Fruit fly (Drosophila melanogaster) whole organism, embryonic: Measurements from ENCODE around the gene aqz.

Experiments
- Aef1 ChIP-seq: fragments of 200-800 bp; sonication (Bioruptor generic); IDR thresholded peaks from 3 replicates; pipeline ENCODE4 v1.3.6; 2022; ENCODE audit warnings: missing biosample characterization, missing genetic modification characterization
- Bteb2 ChIP-seq: fragments of 200-800 bp; sonication (Bioruptor generic); optimal IDR thresholded peaks from 2 replicates; lab custom pipeline; 2016; ENCODE audit warnings: missing biosample characterization, missing genetic modification characterization
- CG10366 ChIP-seq: fragments of 200-800 bp; sonication (Bioruptor generic); IDR thresholded peaks from 2 replicates; pipeline ENCODE4 v1.3.6; 2022; ENCODE audit warnings: missing biosample characterization, missing genetic modification characterization
- CG11723 ChIP-seq: fragments of 200-800 bp; sonication (Bioruptor generic); optimal IDR thresholded peaks from 2 replicates; lab custom pipeline; 2017; ENCODE audit warnings: missing biosample characterization, mild to moderate bottlenecking, missing genetic modification characterization
- CG12071 ChIP-seq: fragments of 200-800 bp; sonication (Bioruptor generic); optimal IDR thresholded peaks from 3 replicates; lab custom pipeline; 2018; ENCODE audit warnings: missing biosample characterization, mild to moderate bottlenecking, missing genetic modification characterization
- CG1233 ChIP-seq: fragments of 200-800 bp; sonication (Bioruptor generic); optimal IDR thresholded peaks from 4 replicates; lab custom pipeline; 2018; ENCODE audit warnings: missing biosample characterization, mild to moderate bottlenecking, missing genetic modification characterization
- CG12769 ChIP-seq: fragments of 200-800 bp; sonication (Bioruptor generic); optimal IDR thresholded peaks from 2 replicates; lab custom pipeline; 2019; ENCODE audit warnings: missing biosample characterization, mild to moderate bottlenecking, missing genetic modification characterization, moderate library complexity
- CG14014 ChIP-seq: fragments of 200-800 bp; sonication (Bioruptor generic); IDR thresholded peaks from 2 replicates; pipeline ENCODE4 v1.3.6; 2022; ENCODE audit warnings: missing biosample characterization, missing genetic modification characterization
- CG14860 ChIP-seq: fragments of 200-800 bp; sonication (Bioruptor generic); IDR thresholded peaks from 3 replicates; pipeline ENCODE4 v1.3.6; 2022; ENCODE audit warnings: missing biosample characterization, missing genetic modification characterization; ENCODE audit not compliant: partially characterized antibody
- CG15269 ChIP-seq: fragments of 200-800 bp; sonication (Bioruptor generic); optimal IDR thresholded peaks from 2 replicates; lab custom pipeline; 2018; ENCODE audit warnings: missing biosample characterization, mild to moderate bottlenecking, missing genetic modification characterization, moderate library complexity
- CG1647 ChIP-seq: fragments of 200-800 bp; sonication (Bioruptor generic); optimal IDR thresholded peaks from 3 replicates; lab custom pipeline; 2016; ENCODE audit warnings: missing biosample characterization, missing genetic modification characterization
- CG17361 ChIP-seq: fragments of 200-800 bp; sonication (Bioruptor generic); IDR thresholded peaks from 3 replicates; pipeline ENCODE4 v1.3.6; 2022; ENCODE audit warnings: missing biosample characterization, missing genetic modification characterization
- CG17568 ChIP-seq: fragments of 200-800 bp; sonication (Bioruptor generic); optimal IDR thresholded peaks from 2 replicates; lab custom pipeline; 2018; ENCODE audit warnings: missing biosample characterization, mild to moderate bottlenecking, missing genetic modification characterization, moderate library complexity
- CG17912 ChIP-seq: fragments of 200-800 bp; sonication (Bioruptor generic); optimal IDR thresholded peaks from 2 replicates; lab custom pipeline; 2018; ENCODE audit warnings: missing biosample characterization, mild to moderate bottlenecking, missing genetic modification characterization
- CG18476 ChIP-seq: fragments of 200-800 bp; sonication (Bioruptor generic); optimal IDR thresholded peaks from 2 replicates; lab custom pipeline; 2016; ENCODE audit warnings: missing biosample characterization, mild to moderate bottlenecking, missing genetic modification characterization
- CG31388 ChIP-seq: fragments of 200-800 bp; sonication (Bioruptor generic); optimal IDR thresholded peaks from 2 replicates; lab custom pipeline; 2016; ENCODE audit warnings: missing biosample characterization, missing genetic modification characterization
- CG3726 ChIP-seq: fragments of 200-800 bp; sonication (Bioruptor generic); IDR thresholded peaks from 3 replicates; pipeline ENCODE4, ENCODE4 v1.3.6; 2022; ENCODE audit warnings: missing biosample characterization, missing genetic modification characterization
- CG4360 ChIP-seq: fragments of 200-800 bp; sonication (Bioruptor generic); IDR thresholded peaks from 2 replicates; pipeline ENCODE4 v1.3.6; 2022; ENCODE audit warnings: missing biosample characterization, missing genetic modification characterization
- CG4404 ChIP-seq: fragments of 200-800 bp; sonication (Bioruptor generic); IDR thresholded peaks from 2 replicates; pipeline ENCODE4 v1.3.6; 2022; ENCODE audit warnings: missing biosample characterization, missing genetic modification characterization
- CG4854 ChIP-seq: fragments of 200-800 bp; sonication (Bioruptor generic); optimal IDR thresholded peaks from 2 replicates; lab custom pipeline; 2016; ENCODE audit warnings: missing biosample characterization, missing genetic modification characterization, inconsistent platforms
- CG5180 ChIP-seq: fragments of 200-800 bp; sonication (Bioruptor generic); optimal IDR thresholded peaks from 3 replicates; lab custom pipeline; 2017; ENCODE audit warnings: missing biosample characterization, missing genetic modification characterization, mild to moderate bottlenecking, moderate library complexity, missing genetic modification reagents
- CG7745 ChIP-seq: fragments of 200-800 bp; sonication (Bioruptor generic); optimal IDR thresholded peaks from 2 replicates; lab custom pipeline; 2018; ENCODE audit warnings: missing biosample characterization, mild to moderate bottlenecking, missing genetic modification characterization, moderate library complexity
- CHES-1-like ChIP-seq: fragments of 200-800 bp; sonication (Bioruptor generic); optimal IDR thresholded peaks from 2 replicates; lab custom pipeline; 2016; ENCODE audit warnings: missing biosample characterization, missing genetic modification characterization
- CoRest ChIP-seq: fragments of 200-800 bp; sonication (Bioruptor generic); optimal IDR thresholded peaks from 3 replicates; lab custom pipeline; 2018; ENCODE audit warnings: missing biosample characterization, mild to moderate bottlenecking, missing genetic modification characterization, moderate library complexity
- D ChIP-seq, 2 experiments: fragments of 200-800 bp in 1 of 2; fragments of >200 bp in 1 of 2; sonication (Bioruptor generic) in 1 of 2; optimal IDR thresholded peaks; 2 replicates in 1 of 2; 3 replicates in 1 of 2; lab custom pipeline; 2017; ENCODE audit warnings: mild to moderate bottlenecking in 1 of 2, missing biosample characterization in 1 of 2, missing genetic modification characterization in 1 of 2, missing genetic modification reagents in 1 of 2
- Dip2 ChIP-seq: fragments of 200-800 bp; sonication (Bioruptor generic); IDR thresholded peaks from 2 replicates; pipeline ENCODE4 v1.3.6; 2022; ENCODE audit warnings: missing biosample characterization, missing genetic modification characterization
- E2f1 ChIP-seq: fragments of 200-800 bp; sonication (Bioruptor generic); IDR thresholded peaks from 2 replicates; pipeline ENCODE4 v1.3.6; 2022; ENCODE audit warnings: missing biosample characterization, missing genetic modification characterization
- Eip74EF ChIP-seq, 2 experiments: fragments of 200-800 bp in 1 of 2; fragments of >200 bp in 1 of 2; sonication (Bioruptor generic) in 1 of 2; optimal IDR thresholded peaks; 2 replicates each; lab custom pipeline; 2017 to 2019; ENCODE audit warnings: missing biosample characterization in 2 of 2, missing genetic modification characterization in 2 of 2, mild to moderate bottlenecking in 1 of 2, moderate library complexity in 1 of 2
- Fer1 ChIP-seq: fragments of 200-800 bp; sonication (Bioruptor generic); optimal IDR thresholded peaks from 2 replicates; lab custom pipeline; 2017; ENCODE audit warnings: missing biosample characterization, mild to moderate bottlenecking, missing genetic modification characterization
- Fer3 ChIP-seq: fragments of 200-800 bp; sonication (Bioruptor generic); optimal IDR thresholded peaks from 2 replicates; lab custom pipeline; 2018; ENCODE audit warnings: missing biosample characterization, mild to moderate bottlenecking, missing genetic modification characterization, moderate library complexity
- HLH54F ChIP-seq: fragments of 200-800 bp; sonication (Bioruptor generic); optimal IDR thresholded peaks from 3 replicates; lab custom pipeline; 2016; ENCODE audit warnings: missing biosample characterization, missing genetic modification characterization
- HLHmδ ChIP-seq: fragments of 200-800 bp; sonication (Bioruptor generic); optimal IDR thresholded peaks from 2 replicates; lab custom pipeline; 2018; ENCODE audit warnings: missing biosample characterization, mild to moderate bottlenecking, missing genetic modification characterization, moderate library complexity
- Lhr ChIP-seq: fragments of 200-800 bp; sonication (Bioruptor generic); optimal IDR thresholded peaks from 3 replicates; lab custom pipeline; 2017; ENCODE audit warnings: mild to moderate bottlenecking, missing biosample characterization, missing genetic modification reagents, missing genetic modification characterization
- Lpt ChIP-seq: fragments of >200 bp; optimal IDR thresholded peaks from 2 replicates; lab custom pipeline; 2018; ENCODE audit warnings: missing biosample characterization, missing genetic modification characterization
- Neu2 ChIP-seq: fragments of 200-800 bp; sonication (Bioruptor generic); optimal IDR thresholded peaks from 3 replicates; lab custom pipeline; 2016; ENCODE audit warnings: missing biosample characterization, missing genetic modification characterization, borderline replicate concordance
- NfI ChIP-seq: fragments of 200-800 bp; sonication (Bioruptor generic); optimal IDR thresholded peaks from 3 replicates; lab custom pipeline; 2018; ENCODE audit warnings: missing biosample characterization, mild to moderate bottlenecking, missing genetic modification characterization, moderate library complexity
- Tbp ChIP-seq: fragments of >200 bp; optimal IDR thresholded peaks from 2 replicates; lab custom pipeline; 2018; ENCODE audit warnings: missing biosample characterization, missing genetic modification characterization
- ash1 ChIP-seq: fragments of 200-800 bp; sonication (Bioruptor generic); optimal IDR thresholded peaks from 2 replicates; lab custom pipeline; 2018; ENCODE audit warnings: missing biosample characterization, mild to moderate bottlenecking, missing genetic modification characterization
- chn ChIP-seq: fragments of 200-800 bp; sonication (Bioruptor generic); optimal IDR thresholded peaks from 2 replicates; lab custom pipeline; 2016; ENCODE audit warnings: missing biosample characterization, missing genetic modification characterization
- croc ChIP-seq: fragments of 200-800 bp; sonication (Bioruptor generic); conservative IDR thresholded peaks from 3 replicates; pipeline ENCODE4 v1.3.6; 2022; ENCODE audit warnings: missing biosample characterization, missing genetic modification characterization
- fd102C ChIP-seq: fragments of 200-800 bp; sonication (Bioruptor generic); optimal IDR thresholded peaks from 2 replicates; lab custom pipeline; 2018; ENCODE audit warnings: missing biosample characterization, mild to moderate bottlenecking, missing genetic modification characterization, moderate library complexity
- gce ChIP-seq: fragments of 200-800 bp; sonication (Bioruptor generic); IDR thresholded peaks from 3 replicates; pipeline ENCODE4 v1.3.6; 2022; ENCODE audit warnings: missing biosample characterization, missing genetic modification characterization
- gsb ChIP-seq: fragments of 200-800 bp; sonication (Bioruptor generic); IDR thresholded peaks from 2 replicates; pipeline ENCODE4 v1.3.6; 2022; ENCODE audit warnings: missing biosample characterization, missing genetic modification characterization
- hth ChIP-seq: fragments of >200 bp; optimal IDR thresholded peaks from 2 replicates; lab custom pipeline; 2017; ENCODE audit warnings: inconsistent platforms
- ind ChIP-seq: fragments of 200-800 bp; sonication (Bioruptor generic); optimal IDR thresholded peaks from 3 replicates; lab custom pipeline; 2016; ENCODE audit warnings: missing biosample characterization, missing genetic modification characterization
- knrl ChIP-seq: fragments of 200-800 bp; sonication (Bioruptor generic); IDR thresholded peaks from 3 replicates; pipeline ENCODE4 v1.3.6; 2022; ENCODE audit warnings: missing biosample characterization, missing genetic modification characterization; ENCODE audit not compliant: partially characterized antibody
- ro ChIP-seq: fragments of 200-800 bp; sonication (Bioruptor generic); IDR thresholded peaks from 2 replicates; pipeline ENCODE4 v1.3.6; 2022; ENCODE audit warnings: missing biosample characterization, missing genetic modification characterization
- scrt ChIP-seq: fragments of 200-800 bp; sonication (Bioruptor generic); optimal IDR thresholded peaks from 2 replicates; lab custom pipeline; 2018; ENCODE audit warnings: missing biosample characterization, mild to moderate bottlenecking, missing genetic modification characterization, moderate library complexity
- sisA ChIP-seq: fragments of 200-800 bp; sonication (Bioruptor generic); IDR thresholded peaks from 2 replicates; pipeline ENCODE4 v1.3.6; 2022; ENCODE audit warnings: missing biosample characterization, missing genetic modification characterization

Gene aqz

DNA sequence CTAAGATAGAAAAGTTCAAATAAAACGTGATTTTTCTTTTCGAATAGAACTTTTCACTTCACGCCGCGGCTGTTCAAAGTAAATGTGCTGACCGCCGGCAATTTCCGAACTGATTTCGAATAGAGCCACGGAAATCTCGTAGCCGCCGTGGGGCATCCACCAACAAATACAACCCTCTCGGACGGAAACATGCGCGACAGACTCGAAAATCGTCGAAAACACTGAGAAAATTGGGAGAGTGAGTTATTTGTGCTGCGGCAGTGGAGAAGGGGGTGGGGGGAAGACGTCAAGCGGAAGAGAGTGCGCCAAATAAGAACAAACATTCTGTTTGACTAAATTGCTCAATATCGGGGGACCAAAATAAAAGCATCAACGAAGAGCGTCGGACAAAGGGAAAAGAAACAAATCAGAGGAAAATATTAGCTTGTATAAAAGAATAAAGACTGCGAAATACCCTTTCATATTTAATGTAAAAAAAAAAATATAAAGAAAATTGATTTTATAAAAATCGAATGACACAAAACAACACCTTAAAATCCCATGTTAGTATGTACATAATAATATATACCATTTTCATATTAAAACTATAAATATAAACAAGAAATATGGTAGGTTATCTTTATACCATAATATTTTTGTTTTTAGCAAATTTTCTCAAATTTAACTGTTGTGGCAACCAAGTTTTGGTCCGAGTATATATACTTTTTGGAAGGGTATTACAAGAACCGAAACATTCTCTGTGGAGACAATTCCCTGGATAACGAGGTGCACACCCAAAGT, 47.0 kb upstream of the aqz start (continued):
- TF ChIP-seq chn (GFP tag; lab: Kevin White, UChicago) (no peak), knrl (GFP tag; lab: Robert Waterston, UW) (no peak), CHES-1-like (GFP tag; lab: Kevin White, UChicago) (no peak), CG1233 (GFP tag; lab: Kevin White, UChicago) (peak; percentile 34), CG17361 (GFP tag; lab: Robert Waterston, UW) (peak; percentile 89), Lhr (GFP tag; lab: Kevin White, UChicago) (no peak), D (optimal IDR thresholded peaks at IDR 0.05; lab: Kevin White, UChicago) (no peak), D (GFP tag; optimal IDR thresholded peaks at IDR 0.05; lab: Kevin White, UChicago) (peak; percentile 60), CG3726 (GFP tag; lab: Robert Waterston, UW) (no peak), CG12769 (tag; lab: Kevin White, UChicago) (peak; percentile 59), NfI (peak; percentile 15), CoRest (tag; lab: Kevin White, UChicago) (peak; percentile 86), CG18476 (GFP tag; lab: Kevin White, UChicago) (peak; percentile 55), CG14014 (GFP tag; lab: Robert Waterston, UW) (no peak), Eip74EF (GFP tag; optimal IDR thresholded peaks at IDR 0.05; lab: Kevin White, UChicago) (peak in 1 of 2 experiments; percentile 72), CG4854 (GFP tag; lab: Kevin White, UChicago) (no peak), HLH54F (GFP tag; lab: Kevin White, UChicago) (no peak), CG11723 (GFP tag; lab: Kevin White, UChicago) (no peak), Neu2 (GFP tag; lab: Kevin White, UChicago) (no peak), sisA (no peak), CG14860 (GFP tag; lab: Robert Waterston, UW) (no peak), E2f1 (no peak), Tbp (GFP tag; lab: Kevin White, UChicago) (no peak), scrt (GFP tag; lab: Kevin White, UChicago) (no peak), CG31388 (no peak), fd102C (GFP tag; lab: Kevin White, UChicago) (no peak), Fer3 (tag; lab: Kevin White, UChicago) (peak; percentile 45), ash1 (GFP tag; lab: Kevin White, UChicago) (no peak), CG15269 (peak; percentile 73), CG4404 (GFP tag; lab: Robert Waterston, UW) (no peak), CG4360 (GFP tag; lab: Robert Waterston, UW) (no peak), ro (no peak), CG17568 (GFP tag; lab: Kevin White, UChicago) (no peak), CG10366 (GFP tag; lab: Robert Waterston, UW) (peak; percentile 17; the same call in 1 of the 2 replicates), gsb (no peak), CG1647 (GFP tag; lab: Kevin White, UChicago) (no peak), Fer1 (GFP tag; lab: Kevin White, UChicago) (peak; percentile 41), croc (GFP tag; lab: Robert Waterston, UW) (peak; percentile 35; the same call in 2 of the 3 replicates), Bteb2 (GFP tag; lab: Kevin White, UChicago) (no peak), Dip2 (GFP tag; lab: Robert Waterston, UW) (no peak), CG7745 (no peak), CG12071 (GFP tag; lab: Kevin White, UChicago) (no peak), Lpt (GFP tag; lab: Kevin White, UChicago) (no peak), ind (GFP tag; lab: Kevin White, UChicago) (peak; percentile 23), Aef1 (GFP tag; lab: Robert Waterston, UW) (0 out of 3 replicates have a peak, but pooled peaks have one; percentile 25), CG5180 (GFP tag; lab: Kevin White, UChicago) (peak; percentile 33), CG17912 (GFP tag; lab: Kevin White, UChicago) (no peak), hth (lab: Kevin White, UChicago) (no peak), gce (GFP tag; lab: Robert Waterston, UW) (no peak), HLHmδ (GFP tag; lab: Kevin White, UChicago) (no peak)
